Worm (Caenorhabditis elegans) whole organism, L4 larva: Measurements from ENCODE around the gene T10D4.7.

ENCODE experiments used
- D1046.2 ChIP-seq: fragments of 200-800 bp; sonication (Bioruptor generic); IDR thresholded peaks from 2 replicates; pipeline ENCODE4 v1.3.6; 2022; ENCODE audit warnings: missing genetic modification characterization, missing compliant biosample characterization
- F37D6.2 ChIP-seq: sonication (generic microtip); optimal IDR thresholded peaks from 2 replicates; lab custom pipeline; 2016; ENCODE audit warnings: mild to moderate bottlenecking, missing genetic modification characterization, missing compliant biosample characterization
- R02D3.7 ChIP-seq: fragments of 150-350 bp; sonication (generic microtip); optimal IDR thresholded peaks from 3 replicates; lab custom pipeline; 2014; ENCODE audit warnings: missing biosample characterization, missing genetic modification characterization
- Y48G9A.11 ChIP-seq: fragments of 200-800 bp; sonication (Bioruptor generic); IDR thresholded peaks from 2 replicates; pipeline ENCODE4 v1.3.6; 2022; ENCODE audit warnings: missing genetic modification reagents, missing genetic modification characterization, missing compliant biosample characterization
- aha-1 ChIP-seq: fragments of 150-350 bp; peaks from one replicate; lab custom pipeline; 2014; ENCODE audit warnings: missing biosample characterization, missing genetic modification characterization
- attf-4 ChIP-seq: sonication (generic microtip); optimal IDR thresholded peaks from 3 replicates; lab custom pipeline; 2017; ENCODE audit warnings: missing biosample characterization, missing genetic modification characterization
- ceh-20 ChIP-seq: fragments of 200-800 bp; sonication (Bioruptor generic); IDR thresholded peaks from 2 replicates; pipeline ENCODE4 v1.3.6; 2022; ENCODE audit warnings: missing genetic modification reagents, missing genetic modification characterization, missing compliant biosample characterization
- ceh-62 ChIP-seq: sonication (generic microtip); optimal IDR thresholded peaks from 2 replicates; lab custom pipeline; 2017; ENCODE audit warnings: missing biosample characterization, missing genetic modification characterization
- ces-1 ChIP-seq: fragments of 150-350 bp; sonication (generic microtip); optimal IDR thresholded peaks from 4 replicates; lab custom pipeline; 2014; ENCODE audit warnings: missing biosample characterization, missing genetic modification reagents, missing genetic modification characterization
- daf-16 ChIP-seq, 3 experiments: sonication (generic microtip); optimal IDR thresholded peaks; 2 replicates each; lab custom pipeline; 2016 to 2017; ENCODE audit warnings: missing genetic modification characterization in 3 of 3, missing genetic modification reagents in 3 of 3, mild to moderate bottlenecking in 2 of 3, missing compliant biosample characterization in 2 of 3, missing biosample characterization in 1 of 3, moderate library complexity in 1 of 3
- duxl-1 ChIP-seq: sonication (generic microtip); optimal IDR thresholded peaks from 2 replicates; lab custom pipeline; 2016; ENCODE audit warnings: mild to moderate bottlenecking, missing genetic modification characterization, moderate library complexity, missing compliant biosample characterization; ENCODE audit not compliant: poor library complexity
- lsy-2 ChIP-seq, 2 experiments: fragments of 150-350 bp in 1 of 2; sonication (generic microtip) in 1 of 2; optimal IDR thresholded peaks; 2 replicates each; lab custom pipeline; 2014 to 2017; ENCODE audit warnings: missing biosample characterization in 2 of 2, missing genetic modification characterization in 2 of 2
- mdl-1 ChIP-seq, 2 experiments: fragments of 150-350 bp in 1 of 2; sonication (generic microtip) in 1 of 2; optimal IDR thresholded peaks; 2 replicates each; lab custom pipeline; 2014 to 2017; ENCODE audit warnings: missing biosample characterization in 2 of 2, missing genetic modification characterization in 2 of 2
- nhr-41 ChIP-seq: fragments of 200-800 bp; sonication (Bioruptor generic); IDR thresholded peaks from 2 replicates; pipeline ENCODE4 v1.3.6; 2022; ENCODE audit warnings: missing genetic modification reagents, missing genetic modification characterization, missing compliant biosample characterization
- vab-7 ChIP-seq: fragments of 200-800 bp; sonication (Bioruptor generic); IDR thresholded peaks from 2 replicates; pipeline ENCODE4 v1.3.6; 2022; ENCODE audit warnings: missing genetic modification reagents, missing genetic modification characterization, missing compliant biosample characterization

The T10D4.7 gene

ce11 chrII:3156749-3157148 is 39.2 kb downstream of the T10D4.7 start, which contains the start of gene sri-33:
sri-33 (minus strand) TSS chrII:3156849.
- TF ChIP-seq aha-1 (peak; percentile 34), Y48G9A.11 (no peak)

ce11 chrII:3158985-3159384 is 41.4 kb downstream of the T10D4.7 start, which contains the start of gene sri-34:
sri-34 (minus strand) TSS chrII:3159085.
- TF ChIP-seq daf-16 (GFP tag; optimal IDR thresholded peaks at IDR 0.05; lab: Kevin White, UChicago) (no peak), daf-16 (tag; optimal IDR thresholded peaks at IDR 0.05; lab: Kevin White, UChicago) (no peak), attf-4 (tag; lab: Kevin White, UChicago) (no peak), mdl-1 (tag; optimal IDR thresholded peaks at IDR 0.05; lab: Kevin White, UChicago) (no peak), F37D6.2 (tag; lab: Kevin White, UChicago) (no peak), vab-7 (GFP tag; lab: Robert Waterston, UW) (no peak), ces-1 (no peak), ceh-20 (GFP tag; lab: Robert Waterston, UW) (no peak), lsy-2 (tag; optimal IDR thresholded peaks at IDR 0.05; lab: Kevin White, UChicago) (no peak), D1046.2 (GFP tag; lab: Robert Waterston, UW) (no peak), duxl-1 (tag; lab: Kevin White, UChicago) (no peak), ceh-62 (no peak), nhr-41 (GFP tag; lab: Robert Waterston, UW) (no peak), R02D3.7 (tag; lab: Kevin White, UChicago) (no peak)
